Worm (Caenorhabditis elegans): Measurements from ENCODE around the gene C25G6.3.

C25G6.3 gene

DNA sequence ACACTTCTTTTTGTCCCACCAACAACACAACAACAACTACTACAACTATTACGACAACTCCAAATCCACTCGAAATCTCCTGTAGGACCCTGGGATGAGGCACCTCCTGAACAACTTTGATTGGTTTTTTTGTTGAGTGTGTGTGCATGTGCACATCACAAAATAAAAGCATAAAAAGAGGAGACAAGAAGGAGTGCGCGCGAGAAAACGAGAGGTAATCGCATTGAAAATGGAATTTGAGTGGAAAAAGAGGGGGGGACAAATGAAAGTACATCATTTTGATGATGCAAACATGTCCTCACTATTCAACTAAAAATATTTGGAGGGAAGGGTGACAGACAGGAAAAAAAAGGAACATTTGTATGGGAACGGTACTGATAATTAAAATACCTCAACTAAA, 53.2 kb downstream of the C25G6.3 start:
- TF ChIP-seq nhr-84 (tag; optimal IDR thresholded peaks at IDR 0.05) (no peak), ceh-63 (GFP tag; optimal IDR thresholded peaks at IDR 0.05) (no peak), ces-1 (GFP tag; optimal IDR thresholded peaks at IDR 0.05) (peak; percentile 10), ztf-4 (tag; optimal IDR thresholded peaks at IDR 0.05) (no peak), lin-14 (GFP tag; optimal IDR thresholded peaks at IDR 0.05) (peak; percentile 73), fkh-10 (GFP tag; optimal IDR thresholded peaks at IDR 0.05) (peak; percentile 69), mab-9 (GFP tag; IDR thresholded peaks at IDR 0.05) (no peak), efl-1 (optimal IDR thresholded peaks at IDR 0.05) (no peak), efl-1 (GFP tag; optimal IDR thresholded peaks at IDR 0.05 in 1 of 2) (peak in 1 of 2 experiments; percentile 50), nhr-90 (tag; optimal IDR thresholded peaks at IDR 0.05; ENCODE audit: poor library complexity) (no peak)

DNA sequence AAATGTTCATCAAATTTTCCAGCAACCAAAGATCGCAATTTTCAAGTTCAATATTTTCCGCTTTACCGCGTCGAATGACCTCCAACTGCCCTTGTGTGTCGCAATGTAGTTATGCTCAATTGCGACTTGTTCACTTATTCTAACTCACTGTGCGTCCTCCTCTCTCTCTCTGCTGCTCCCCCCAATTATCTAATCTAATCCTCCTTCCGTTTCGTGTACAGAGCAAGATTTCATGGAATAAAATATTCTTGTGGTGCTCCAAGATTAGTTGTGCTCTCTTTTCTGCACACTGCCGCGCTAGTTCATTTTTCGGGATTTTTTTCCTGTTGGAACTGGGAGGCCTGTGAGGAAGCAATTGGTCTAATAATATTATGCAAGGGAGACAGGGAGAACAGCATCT, 54.7 kb downstream of the C25G6.3 start:
- no peak for TF ChIP-seq lsy-2 (tag; optimal IDR thresholded peaks at IDR 0.05)
- TF ChIP-seq tbx-2 (tag; optimal IDR thresholded peaks at IDR 0.05) = no peak
- TF ChIP-seq nhr-85 (tag) = no peak
- no peak for TF ChIP-seq fos-1 (tag; optimal IDR thresholded peaks at IDR 0.05)
- no peak for TF ChIP-seq ama-1 (optimal IDR thresholded peaks at IDR 0.05)
- TF ChIP-seq fkh-4 (tag; optimal IDR thresholded peaks at IDR 0.05; ENCODE audit: borderline replicate concordance) = no peak
- TF ChIP-seq aha-1 (tag; optimal IDR thresholded peaks at IDR 0.05) = no peak
- no peak for TF ChIP-seq isw-1 (GFP tag; IDR thresholded peaks at IDR 0.05)
- TF ChIP-seq C16A3.4 (tag; optimal IDR thresholded peaks at IDR 0.05) = no peak
- TF ChIP-seq unc-86 (tag; optimal IDR thresholded peaks at IDR 0.05) = no peak
- no peak for TF ChIP-seq egl-27 (tag; optimal IDR thresholded peaks at IDR 0.05)
- TF ChIP-seq unc-62 (GFP tag; optimal IDR thresholded peaks at IDR 0.05) = no peak
- TF ChIP-seq ceh-8 (GFP tag; optimal IDR thresholded peaks at IDR 0.05) = no peak
- no peak for TF ChIP-seq unc-98 (GFP tag; IDR thresholded peaks at IDR 0.05)
- TF ChIP-seq ztf-4 (tag; optimal IDR thresholded peaks at IDR 0.05) = no peak
- no peak for TF ChIP-seq dpl-1 (GFP tag; optimal IDR thresholded peaks at IDR 0.05)

DNA sequence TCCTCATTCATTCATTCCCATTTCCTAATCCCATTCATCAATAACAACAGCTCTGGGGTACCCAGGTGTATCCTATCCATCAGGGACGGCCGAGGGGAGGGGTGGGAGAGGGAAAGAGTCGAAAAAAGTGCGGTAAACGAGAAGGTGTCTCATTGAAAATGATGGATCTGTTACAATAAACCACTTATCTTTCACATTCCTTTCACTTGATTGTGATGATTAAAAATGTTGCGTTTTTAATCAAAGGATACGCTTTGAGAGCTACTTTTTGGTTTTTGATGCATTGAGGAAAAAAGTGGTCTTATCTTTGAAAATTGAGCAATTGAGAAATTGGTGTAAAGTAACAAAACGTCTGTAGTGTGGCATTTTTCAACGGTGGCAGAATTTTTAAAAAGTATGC, 55.4 kb downstream of the C25G6.3 start:
- TF ChIP-seq rnt-1 (tag; optimal IDR thresholded peaks at IDR 0.05) (peak; percentile 22), ceh-90 (tag; optimal IDR thresholded peaks at IDR 0.05) (no peak), lin-14 (GFP tag; optimal IDR thresholded peaks at IDR 0.05) (peak; percentile 26)

All from whole organism, L1 larva.